Worm (Caenorhabditis elegans) whole organism, L1 larva: ENCODE measurements around the gene T10F2.5.
A peak's percentile ranks its signal among the peaks of the same experiment; 100 is the strongest.

Source experiments
- C16A3.4 ChIP-seq: fragments of 150-350 bp; optimal IDR thresholded peaks from 2 replicates; lab custom pipeline; 2014; ENCODE audit warnings: missing biosample characterization, missing genetic modification characterization
- C34B4.2 ChIP-seq: sonication (generic microtip); optimal IDR thresholded peaks from 2 replicates; lab custom pipeline; 2017; ENCODE audit warnings: mild to moderate bottlenecking, missing genetic modification characterization, missing compliant biosample characterization
- alr-1 ChIP-seq: fragments of 200-800 bp; sonication (Bioruptor generic); optimal IDR thresholded peaks from 2 replicates; lab custom pipeline; 2018; ENCODE audit warnings: borderline replicate concordance, mild to moderate bottlenecking, missing genetic modification characterization, missing compliant biosample characterization
- ama-1 ChIP-seq: fragments of 150-350 bp; optimal IDR thresholded peaks from 2 replicates; lab custom pipeline; 2014
- blmp-1 ChIP-seq: fragments of 150-350 bp; optimal IDR thresholded peaks from 2 replicates; lab custom pipeline; 2014; ENCODE audit warnings: missing biosample characterization, missing genetic modification characterization
- ceh-88 ChIP-seq: fragments of 200-800 bp; sonication (Bioruptor generic); IDR thresholded peaks from 2 replicates; pipeline ENCODE4 v1.3.6; 2022; ENCODE audit warnings: missing genetic modification characterization, missing compliant biosample characterization
- dpl-1 ChIP-seq, 3 experiments: fragments of 150-350 bp in 2 of 3; sonication (generic microtip) in 1 of 3; optimal IDR thresholded peaks; 2 replicates each; lab custom pipeline; 2014 to 2017; ENCODE audit warnings: missing biosample characterization in 3 of 3, missing genetic modification characterization in 3 of 3, missing genetic modification reagents in 3 of 3
- efl-1 ChIP-seq, 4 experiments: fragments of 150-350 bp; optimal IDR thresholded peaks in 3 of 4; peaks in 1 of 4; 1 replicate in 1 of 4; 2 replicates in 3 of 4; lab custom pipeline; 2014; ENCODE audit warnings: missing biosample characterization in 2 of 4, missing genetic modification characterization in 2 of 4, missing genetic modification reagents in 2 of 4
- egl-13 ChIP-seq: sonication (generic microtip); optimal IDR thresholded peaks from 2 replicates; lab custom pipeline; 2016; ENCODE audit warnings: missing genotype, missing genetic modification reagents, missing genetic modification characterization, missing compliant biosample characterization
- elt-2 ChIP-seq: sonication (generic microtip); optimal IDR thresholded peaks from 2 replicates; lab custom pipeline; 2016; ENCODE audit warnings: missing genetic modification characterization, mild to moderate bottlenecking, inconsistent platforms, missing compliant biosample characterization, missing genetic modification reagents
- elt-3 ChIP-seq, 6 experiments: fragments of 150-350 bp in 1 of 6; sonication (generic microtip); optimal IDR thresholded peaks; 2 replicates each; lab custom pipeline; 2017 to 2018; ENCODE audit warnings: missing biosample characterization in 6 of 6, missing genetic modification characterization in 6 of 6, inconsistent platforms in 1 of 6
- ets-5 ChIP-seq: fragments of 200-800 bp; sonication (Bioruptor generic); IDR thresholded peaks from 2 replicates; pipeline ENCODE4 v1.3.6; 2022; ENCODE audit warnings: missing genetic modification characterization, missing compliant biosample characterization
- fkh-8 ChIP-seq: sonication (generic microtip); optimal IDR thresholded peaks from 2 replicates; lab custom pipeline; 2016; ENCODE audit warnings: mild to moderate bottlenecking, missing genetic modification characterization, missing compliant biosample characterization
- fos-1 ChIP-seq: fragments of 150-350 bp; optimal IDR thresholded peaks from 2 replicates; lab custom pipeline; 2014; ENCODE audit warnings: missing biosample characterization, missing genetic modification characterization
- grh-1 ChIP-seq: fragments of 200-800 bp; sonication (Bioruptor generic); IDR thresholded peaks from 2 replicates; pipeline ENCODE4 v1.3.6; 2022; ENCODE audit warnings: missing genetic modification reagents, missing genetic modification characterization, missing compliant biosample characterization
- jun-1 ChIP-seq: fragments of 150-350 bp; optimal IDR thresholded peaks from 2 replicates; lab custom pipeline; 2014; ENCODE audit warnings: missing biosample characterization, missing genetic modification reagents, missing genetic modification characterization
- lin-13 ChIP-seq: fragments of 150-350 bp; optimal IDR thresholded peaks from 2 replicates; lab custom pipeline; 2014; ENCODE audit warnings: missing biosample characterization, missing genetic modification reagents, missing genetic modification characterization
- lin-15B ChIP-seq: fragments of 150-350 bp; sonication (generic microtip); optimal IDR thresholded peaks from 3 replicates; lab custom pipeline; 2014; ENCODE audit warnings: missing biosample characterization, missing genetic modification characterization
- lin-35 ChIP-seq, 2 experiments: fragments of 150-350 bp; optimal IDR thresholded peaks; 2 replicates each; lab custom pipeline; 2014; ENCODE audit warnings: missing biosample characterization in 2 of 2, missing genetic modification characterization in 2 of 2, missing genetic modification reagents in 2 of 2
- lsy-2 ChIP-seq, 2 experiments: fragments of 150-350 bp; optimal IDR thresholded peaks; 2 replicates each; lab custom pipeline; 2014; ENCODE audit warnings: missing biosample characterization in 2 of 2, missing genetic modification characterization in 2 of 2
- mab-9 ChIP-seq: fragments of 200-800 bp; sonication (Bioruptor generic); IDR thresholded peaks from 2 replicates; pipeline ENCODE4 v1.3.6; 2022; ENCODE audit warnings: missing genetic modification reagents, missing genetic modification characterization, missing compliant biosample characterization
- mdl-1 ChIP-seq, 2 experiments: fragments of 150-350 bp; optimal IDR thresholded peaks; 2 replicates each; lab custom pipeline; 2014 to 2017; ENCODE audit warnings: missing biosample characterization in 2 of 2, missing genetic modification characterization in 2 of 2, inconsistent platforms in 1 of 2
- mep-1 ChIP-seq: fragments of 150-350 bp; optimal IDR thresholded peaks from 2 replicates; lab custom pipeline; 2014; ENCODE audit warnings: missing biosample characterization, missing genetic modification characterization
- nhr-11 ChIP-seq: fragments of 150-350 bp; optimal IDR thresholded peaks from 2 replicates; lab custom pipeline; 2014; ENCODE audit warnings: missing biosample characterization, missing genetic modification characterization
- nhr-19 ChIP-seq: fragments of 200-800 bp; sonication (Bioruptor generic); conservative IDR thresholded peaks from 2 replicates; pipeline ENCODE4 v1.3.6; 2022; ENCODE audit warnings: missing genetic modification characterization, missing compliant biosample characterization
- nhr-20 ChIP-seq: sonication (generic microtip); optimal IDR thresholded peaks from 2 replicates; lab custom pipeline; 2016; ENCODE audit warnings: mild to moderate bottlenecking, missing genetic modification characterization, missing compliant biosample characterization
- nhr-47 ChIP-seq: sonication (generic microtip); optimal IDR thresholded peaks from 2 replicates; lab custom pipeline; 2016; ENCODE audit warnings: mild to moderate bottlenecking, missing genetic modification characterization, moderate library complexity, missing compliant biosample characterization
- nhr-71 ChIP-seq: sonication (generic microtip); optimal IDR thresholded peaks from 2 replicates; lab custom pipeline; 2016; ENCODE audit warnings: mild to moderate bottlenecking, missing genetic modification characterization, moderate library complexity, missing compliant biosample characterization
- nhr-76 ChIP-seq: sonication (generic microtip); optimal IDR thresholded peaks from 2 replicates; lab custom pipeline; 2017; ENCODE audit warnings: missing biosample characterization, missing genetic modification characterization
- nhr-85 ChIP-seq: sonication (generic microtip); peaks from one replicate; lab custom pipeline; 2016; ENCODE audit warnings: missing genetic modification characterization, inconsistent platforms, missing compliant biosample characterization
- nhr-90 ChIP-seq: sonication (generic microtip); optimal IDR thresholded peaks from 2 replicates; lab custom pipeline; 2016; ENCODE audit warnings: mild to moderate bottlenecking, missing genetic modification characterization, missing compliant biosample characterization; ENCODE audit not compliant: poor library complexity
- pax-3 ChIP-seq: fragments of 200-800 bp; sonication (Bioruptor generic); optimal IDR thresholded peaks from 2 replicates; lab custom pipeline; 2018; ENCODE audit warnings: mild to moderate bottlenecking, missing genetic modification characterization, moderate library complexity, missing compliant biosample characterization
- rnt-1 ChIP-seq: sonication (generic microtip); optimal IDR thresholded peaks from 2 replicates; lab custom pipeline; 2016; ENCODE audit warnings: mild to moderate bottlenecking, missing genetic modification characterization, moderate library complexity, missing compliant biosample characterization
- skn-1 ChIP-seq: fragments of 150-350 bp; optimal IDR thresholded peaks from 2 replicates; lab custom pipeline; 2014; ENCODE audit warnings: missing biosample characterization, missing genetic modification characterization
- snu-23 ChIP-seq: sonication (generic microtip); optimal IDR thresholded peaks from 2 replicates; lab custom pipeline; 2016; ENCODE audit warnings: missing genetic modification characterization, missing compliant biosample characterization
- sox-4 ChIP-seq: sonication (generic microtip); optimal IDR thresholded peaks from 2 replicates; lab custom pipeline; 2016; ENCODE audit warnings: missing genetic modification characterization, missing compliant biosample characterization
- sptf-1 ChIP-seq: fragments of 150-350 bp; optimal IDR thresholded peaks from 2 replicates; lab custom pipeline; 2014; ENCODE audit warnings: missing biosample characterization, missing genetic modification characterization
- unc-98 ChIP-seq: fragments of 200-800 bp; sonication (Bioruptor generic); IDR thresholded peaks from 2 replicates; pipeline ENCODE4 v1.3.6; 2022; ENCODE audit warnings: missing genetic modification characterization, missing compliant biosample characterization
- zip-4 ChIP-seq: fragments of 200-800 bp; sonication (Bioruptor generic); optimal IDR thresholded peaks from 2 replicates; lab custom pipeline; 2018; ENCODE audit warnings: mild to moderate bottlenecking, missing genetic modification characterization, moderate library complexity, missing compliant biosample characterization

Gene T10F2.5

DNA sequence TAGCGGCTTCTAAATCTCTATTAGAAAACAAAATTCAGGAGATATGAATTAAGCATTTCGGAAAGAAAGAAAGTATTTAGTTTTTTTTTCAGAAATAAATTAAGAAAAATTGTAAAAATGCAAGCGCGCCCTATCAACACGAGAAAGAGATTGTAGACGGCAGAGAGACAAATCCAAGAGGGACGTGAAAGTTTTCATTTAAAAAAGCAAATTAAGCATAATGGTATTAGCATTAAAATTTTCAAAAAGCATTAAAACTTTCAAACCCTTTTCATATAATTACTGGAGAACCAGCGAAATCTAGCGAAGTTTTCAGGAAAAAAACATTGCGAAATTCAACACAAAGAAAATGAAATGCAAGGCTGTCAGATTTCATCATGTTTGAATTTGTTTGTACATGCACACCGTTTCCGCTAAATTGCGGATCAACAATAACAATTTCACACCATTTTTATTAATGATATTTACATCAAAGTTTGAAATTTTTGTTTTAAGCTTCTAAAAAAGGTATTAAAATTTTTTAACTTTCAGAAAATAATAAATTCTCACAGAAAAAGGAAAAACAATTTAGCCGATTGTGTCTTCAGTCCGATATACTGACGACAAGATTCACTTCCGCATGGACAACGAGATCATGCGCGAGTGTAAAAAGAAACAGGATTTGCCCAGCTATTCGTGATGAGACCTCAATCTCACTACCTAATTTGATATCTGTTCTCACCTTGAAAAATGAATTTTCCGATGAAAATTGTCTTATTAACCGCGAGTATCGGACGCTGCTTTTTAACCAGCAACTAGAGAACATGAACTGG, 3.6 kb upstream of the T10F2.5 start, which contains the start of gene gars-1:
gars-1 (minus strand) TSS at position 808 of the 812 bp plus-strand sequence.
- peak; percentile 25 for TF ChIP-seq C16A3.4 (tag; lab: Kevin White, UChicago)
- TF ChIP-seq nhr-47 (tag; lab: Kevin White, UChicago), result no peak
- TF ChIP-seq ets-5 (GFP tag; lab: Robert Waterston, UW), result no peak
- no peak for TF ChIP-seq mdl-1 (tag; optimal IDR thresholded peaks at IDR 0.05; lab: Kevin White, UChicago)
- TF ChIP-seq fos-1, result no peak
- TF ChIP-seq nhr-85 (tag; lab: Kevin White, UChicago), result peak; percentile 25
- TF ChIP-seq lsy-2 (tag; optimal IDR thresholded peaks at IDR 0.05; lab: Kevin White, UChicago), result peak in 1 of 2 experiments; percentile 30
- TF ChIP-seq sptf-1 (tag; lab: Kevin White, UChicago), result no peak
- TF ChIP-seq nhr-76 (tag; lab: Kevin White, UChicago), result no peak
- peak; percentile 15 for TF ChIP-seq rnt-1
- peak; percentile 9 for TF ChIP-seq lin-15B (tag; lab: Kevin White, UChicago)
- no peak for TF ChIP-seq nhr-90 (tag; lab: Kevin White, UChicago)
- TF ChIP-seq elt-3 (tag; optimal IDR thresholded peaks at IDR 0.05; lab: Kevin White, UChicago), result no peak
- TF ChIP-seq elt-2, result no peak
- TF ChIP-seq alr-1 (tag; lab: Kevin White, UChicago), result no peak
- peak; percentile 7 for TF ChIP-seq mep-1 (tag; lab: Kevin White, UChicago)
- peak; percentile 4 for TF ChIP-seq nhr-20
- TF ChIP-seq efl-1 (optimal IDR thresholded peaks at IDR 0.05; lab: Kevin White, UChicago), result peak; percentile 32
- TF ChIP-seq efl-1 (GFP tag; optimal IDR thresholded peaks at IDR 0.05 in 1 of 2; lab: Kevin White, UChicago), result peak; percentile 40 to 80
- TF ChIP-seq sox-4 (tag; lab: Kevin White, UChicago), result no peak
- no peak for TF ChIP-seq fkh-8 (tag; lab: Kevin White, UChicago)
- TF ChIP-seq egl-13 (tag; lab: Kevin White, UChicago), result no peak
- TF ChIP-seq nhr-71, result peak; percentile 19
- no peak for TF ChIP-seq pax-3 (tag; lab: Kevin White, UChicago)
- no peak for TF ChIP-seq unc-98 (GFP tag; lab: Robert Waterston, UW)
- peak in 1 of 2 experiments; percentile 37 for TF ChIP-seq lin-35 (GFP tag; optimal IDR thresholded peaks at IDR 0.05; lab: Kevin White, UChicago)
- peak; percentile 66 for TF ChIP-seq skn-1 (tag; lab: Kevin White, UChicago)
- TF ChIP-seq mab-9 (GFP tag; lab: Robert Waterston, UW), result no peak
- peak; percentile 6 to 53 (median 7) for TF ChIP-seq dpl-1 (GFP tag; optimal IDR thresholded peaks at IDR 0.05; lab: Kevin White, UChicago)
- peak; percentile 19 for TF ChIP-seq lin-13 (GFP tag; lab: Kevin White, UChicago)
- TF ChIP-seq ama-1 (lab: Kevin White, UChicago), result no peak
- TF ChIP-seq zip-4 (GFP tag; lab: Kevin White, UChicago), result peak; percentile 82
- TF ChIP-seq blmp-1 (tag; lab: Kevin White, UChicago), result peak; percentile 70
- TF ChIP-seq grh-1 (GFP tag; lab: Robert Waterston, UW), result no peak

DNA sequence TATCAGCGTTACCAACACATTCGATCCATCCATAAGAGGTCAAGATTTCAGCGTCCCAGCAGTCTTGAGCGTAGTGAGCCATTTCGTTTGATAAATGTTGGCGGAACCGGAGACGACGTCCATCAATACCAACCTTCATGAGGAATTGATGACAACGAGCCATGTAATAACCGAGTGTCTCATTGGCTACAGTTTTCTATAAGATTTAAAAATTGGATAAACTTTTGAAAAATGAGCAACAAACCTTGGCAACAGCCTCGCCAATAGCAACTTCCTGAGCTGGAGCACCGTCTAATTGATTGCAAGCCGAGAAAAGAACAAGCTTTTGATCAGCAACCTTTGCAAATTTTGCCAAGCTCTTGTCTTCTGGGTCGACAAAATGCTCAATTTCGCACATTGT, 1.4 kb upstream of the T10F2.5 start:
- TF ChIP-seq elt-3 (tag; optimal IDR thresholded peaks at IDR 0.05; lab: Kevin White, UChicago), result no peak
- TF ChIP-seq alr-1 (tag; lab: Kevin White, UChicago), result no peak
- TF ChIP-seq mdl-1 (tag; optimal IDR thresholded peaks at IDR 0.05; lab: Kevin White, UChicago), result no peak
- no peak for TF ChIP-seq sptf-1 (tag; lab: Kevin White, UChicago)
- no peak for TF ChIP-seq nhr-71
- TF ChIP-seq jun-1 (tag; lab: Kevin White, UChicago), result no peak
- no peak for TF ChIP-seq dpl-1 (GFP tag; optimal IDR thresholded peaks at IDR 0.05; lab: Kevin White, UChicago)

DNA sequence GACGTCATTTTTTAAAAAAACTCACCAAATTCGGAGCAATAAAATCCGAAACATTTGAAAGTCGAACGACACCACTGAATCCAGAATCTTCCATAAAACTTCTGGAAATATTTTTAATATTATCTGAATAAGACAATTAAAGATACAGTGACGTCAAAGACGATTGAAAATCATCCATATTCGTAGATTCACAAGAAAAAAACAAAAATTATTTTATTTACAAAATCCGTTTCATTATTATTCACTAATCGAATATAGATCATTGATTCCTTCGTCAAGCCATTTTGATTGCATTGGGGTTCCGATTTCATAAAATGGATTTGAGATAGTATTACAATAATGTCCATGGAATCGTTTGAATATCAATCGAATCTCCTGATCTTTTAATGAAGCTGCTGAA, 731 bp downstream of the T10F2.5 start, which contains the start of gene oxy-4:
oxy-4 (minus strand) TSS at position 101 of the 400 bp plus-strand sequence.
- no peak for TF ChIP-seq sox-4 (tag; lab: Kevin White, UChicago)
- TF ChIP-seq ceh-88 (GFP tag; lab: Robert Waterston, UW), result no peak
- no peak for TF ChIP-seq nhr-19
- TF ChIP-seq C34B4.2 (tag; lab: Kevin White, UChicago), result no peak
- TF ChIP-seq fkh-8 (tag; lab: Kevin White, UChicago), result no peak
- no peak for TF ChIP-seq snu-23 (GFP tag; lab: Kevin White, UChicago)
- TF ChIP-seq lin-15B (tag; lab: Kevin White, UChicago), result no peak
- TF ChIP-seq elt-2, result no peak
- no peak for TF ChIP-seq nhr-47 (tag; lab: Kevin White, UChicago)
- TF ChIP-seq ama-1 (lab: Kevin White, UChicago), result no peak
- no peak for TF ChIP-seq nhr-85 (tag; lab: Kevin White, UChicago)
- no peak for TF ChIP-seq nhr-11 (tag; lab: Kevin White, UChicago)
- TF ChIP-seq, all 84 proteins: peak for 0
